Worm (Caenorhabditis elegans): ENCODE results near the gene nhr-108.
A peak's percentile ranks its signal among the peaks of the same experiment; 100 is the strongest.

DNA sequence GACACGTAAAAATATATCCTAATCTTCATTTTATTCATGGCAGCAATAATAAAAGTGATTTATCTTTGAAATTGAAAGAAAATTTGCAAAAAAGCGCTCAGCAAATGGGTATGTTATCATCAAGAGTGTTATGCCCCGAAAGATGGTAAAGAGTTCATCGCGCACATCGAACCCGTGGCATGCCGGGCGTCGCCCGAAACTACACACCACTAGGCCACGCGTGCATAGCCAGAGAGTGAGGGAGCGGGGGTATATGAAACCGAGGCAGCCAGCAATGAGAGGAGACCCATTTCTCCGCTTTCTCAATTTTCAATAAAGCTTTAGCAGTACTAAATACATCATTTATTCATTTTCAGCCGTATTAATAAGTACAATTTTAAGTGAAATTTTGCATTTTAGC, 50.5 kb downstream of the nhr-108 start:
- peak; percentile 91 for TF ChIP-seq dao-5 (tag; optimal IDR thresholded peaks at IDR 0.05)
- TF ChIP-seq W03F9.2 (tag; optimal IDR thresholded peaks at IDR 0.05), result peak; percentile 70

Measured in whole organism, L4/young adult.